Fruit fly (Drosophila melanogaster): ENCODE measurements around the gene Cyp6d5.
A peak's percentile ranks its signal among the peaks of the same experiment; 100 is the strongest.

Gene Cyp6d5

DNA sequence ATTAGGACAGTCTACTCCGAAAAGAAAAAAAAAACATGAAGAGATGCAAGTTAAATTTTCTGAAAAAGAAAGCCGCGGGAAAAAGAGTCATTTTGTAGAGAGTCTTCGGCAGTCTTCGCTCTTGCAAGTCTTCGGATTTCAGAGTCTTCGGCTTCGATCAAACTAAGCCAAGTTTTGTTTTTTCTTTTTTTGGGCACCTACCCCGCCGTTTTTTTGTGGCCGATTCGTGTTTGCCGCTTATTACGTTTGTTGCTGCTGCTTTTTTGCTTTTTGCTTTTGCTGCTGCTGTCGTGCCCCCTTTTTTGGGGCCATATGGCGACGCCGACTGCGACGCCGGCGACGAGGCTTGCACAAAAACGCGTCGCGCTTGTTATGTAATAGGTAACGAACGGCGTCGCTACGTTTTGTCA, 36.9 kb upstream of the Cyp6d5 start (continued):
- TF ChIP-seq CoRest (tag; optimal IDR thresholded peaks at IDR 0.05) (no peak), tap (tag; optimal IDR thresholded peaks at IDR 0.05) (no peak), jing (GFP tag; optimal IDR thresholded peaks at IDR 0.05) (no peak), Dbx (GFP tag; IDR thresholded peaks at IDR 0.05) (no peak), vvl (GFP tag; IDR thresholded peaks at IDR 0.05) (0 out of 2 replicates have a peak, but pooled peaks have one; percentile 29), CG6654 (GFP tag; optimal IDR thresholded peaks at IDR 0.05) (no peak)

- TF ChIP-seq Antp (GFP tag; optimal IDR thresholded peaks at IDR 0.05) (no peak), Sox102F (GFP tag; optimal IDR thresholded peaks at IDR 0.05) (peak; percentile 10), gem (tag; optimal IDR thresholded peaks at IDR 0.05) (no peak), Ssrp (tag; optimal IDR thresholded peaks at IDR 0.05) (no peak), CG7357 (GFP tag; IDR thresholded peaks at IDR 0.05) (no peak), CG34422 (GFP tag; IDR thresholded peaks at IDR 0.05) (no peak), CG13894 (tag; optimal IDR thresholded peaks at IDR 0.05) (no peak), CG8089 (GFP tag; optimal IDR thresholded peaks at IDR 0.05) (no peak), Blimp-1 (GFP tag; optimal IDR thresholded peaks at IDR 0.05) (no peak), dpn (GFP tag; optimal IDR thresholded peaks at IDR 0.05) (no peak), CG12299 (tag; optimal IDR thresholded peaks at IDR 0.05) (no peak), Gsc (GFP tag; IDR thresholded peaks at IDR 0.05) (no peak), CG6683 (GFP tag; optimal IDR thresholded peaks at IDR 0.05) (no peak), CG11504 (tag; optimal IDR thresholded peaks at IDR 0.05) (peak; percentile 1), Atf-2 (GFP tag; optimal IDR thresholded peaks at IDR 0.05) (no peak), NFAT (GFP tag; IDR thresholded peaks at IDR 0.05) (no peak), ERR (GFP tag; optimal IDR thresholded peaks at IDR 0.05) (no peak), CG15601 (tag; optimal IDR thresholded peaks at IDR 0.05) (no peak), stwl (tag; optimal IDR thresholded peaks at IDR 0.05) (peak; percentile 46), toy (GFP tag; IDR thresholded peaks at IDR 0.05) (no peak), Ptx1 (GFP tag; IDR thresholded peaks at IDR 0.05) (no peak), bab2 (GFP tag; optimal IDR thresholded peaks at IDR 0.05) (no peak), CG15073 (GFP tag; optimal IDR thresholded peaks at IDR 0.05) (no peak), CG8924 (tag; optimal IDR thresholded peaks at IDR 0.05) (no peak), Pdp1 (GFP tag; optimal IDR thresholded peaks at IDR 0.05) (peak in 1 of 2 experiments; percentile 83), NfI (GFP tag; optimal IDR thresholded peaks at IDR 0.05) (no peak), CG2202 (tag; optimal IDR thresholded peaks at IDR 0.05) (no peak), org-1 (GFP tag; optimal IDR thresholded peaks at IDR 0.05) (no peak), CG13775 (GFP tag; optimal IDR thresholded peaks at IDR 0.05) (no peak), CG13424 (tag; optimal IDR thresholded peaks at IDR 0.05) (no peak), Lpt (GFP tag; optimal IDR thresholded peaks at IDR 0.05) (no peak), CG10565 (GFP tag; optimal IDR thresholded peaks at IDR 0.05) (no peak)
Observed at dm6 chr3R:13995426-13995825, 33.6 kb upstream of the Cyp6d5 start.

dm6 chr3R:13995933-13996332, 33.1 kb upstream of the Cyp6d5 start:
- TF ChIP-seq sqz (GFP tag; optimal IDR thresholded peaks at IDR 0.05) (peak; percentile 73), HmgD (GFP tag; optimal IDR thresholded peaks at IDR 0.05) (no peak), Blimp-1 (GFP tag; optimal IDR thresholded peaks at IDR 0.05) (peak; percentile 82), CG4360 (GFP tag; IDR thresholded peaks at IDR 0.05) (peak; percentile 74), Spps (tag; optimal IDR thresholded peaks at IDR 0.05) (no peak), gsb (GFP tag; IDR thresholded peaks at IDR 0.05) (no peak), abd-A (tag; optimal IDR thresholded peaks at IDR 0.05) (peak; percentile 23), sd (tag; optimal IDR thresholded peaks at IDR 0.05) (peak; percentile 4), mirr (GFP tag; optimal IDR thresholded peaks at IDR 0.05) (no peak), CG18764 (GFP tag; optimal IDR thresholded peaks at IDR 0.05) (no peak), pan (optimal IDR thresholded peaks at IDR 0.05) (no peak), pan (GFP tag; optimal IDR thresholded peaks at IDR 0.05 in 1 of 2, IDR thresholded peaks at IDR 0.05 in 1 of 2) (peak in 1 of 2 experiments; percentile 11), nau (GFP tag; optimal IDR thresholded peaks at IDR 0.05) (no peak), chinmo (GFP tag; IDR thresholded peaks at IDR 0.05; ENCODE audit: partially characterized antibody) (no peak), CG9609 (GFP tag; optimal IDR thresholded peaks at IDR 0.05) (no peak)

All from whole organism, embryonic.